Fruit fly (Drosophila melanogaster) whole organism, adult: ENCODE measurements around the gene otu.

Source experiments
- CG11617 ChIP-seq: fragments of 200-800 bp; sonication (Bioruptor generic); optimal IDR thresholded peaks from 2 replicates; lab custom pipeline; 2017; ENCODE audit warnings: mild to moderate bottlenecking, missing biosample characterization, missing genetic modification reagents, missing genetic modification characterization
- CG12768 ChIP-seq: fragments of 200-800 bp; sonication (Bioruptor generic); optimal IDR thresholded peaks from 2 replicates; lab custom pipeline; 2017; ENCODE audit warnings: missing biosample characterization, missing genetic modification characterization, mild to moderate bottlenecking, moderate library complexity, missing genetic modification reagents
- CG14711 ChIP-seq: fragments of 200-800 bp; sonication (Bioruptor generic); optimal IDR thresholded peaks from 2 replicates; lab custom pipeline; 2018; ENCODE audit warnings: missing biosample characterization, mild to moderate bottlenecking, missing genetic modification characterization, moderate library complexity
- CG1620 ChIP-seq: fragments of 200-800 bp; sonication (Bioruptor generic); optimal IDR thresholded peaks from 2 replicates; lab custom pipeline; 2016; ENCODE audit warnings: missing biosample characterization, missing genetic modification characterization
- CG33017 ChIP-seq: fragments of 200-800 bp; sonication (Bioruptor generic); optimal IDR thresholded peaks from 2 replicates; lab custom pipeline; 2018; ENCODE audit warnings: missing biosample characterization, mild to moderate bottlenecking, missing genetic modification characterization, moderate library complexity
- CG5204 ChIP-seq: fragments of 200-800 bp; sonication (Bioruptor generic); optimal IDR thresholded peaks from 2 replicates; lab custom pipeline; 2016; ENCODE audit warnings: missing biosample characterization, missing genetic modification characterization
- CG7045 ChIP-seq: fragments of 200-800 bp; sonication (Bioruptor generic); optimal IDR thresholded peaks from 2 replicates; lab custom pipeline; 2017; ENCODE audit warnings: missing biosample characterization, mild to moderate bottlenecking, missing genetic modification characterization
- CG7101 ChIP-seq: fragments of 200-800 bp; sonication (Bioruptor generic); optimal IDR thresholded peaks from 2 replicates; lab custom pipeline; 2018; ENCODE audit warnings: missing biosample characterization, mild to moderate bottlenecking, missing genetic modification characterization, moderate library complexity
- Clk ChIP-seq: fragments of 200-800 bp; sonication (Bioruptor generic); optimal IDR thresholded peaks from 2 replicates; lab custom pipeline; 2017; ENCODE audit warnings: missing biosample characterization, missing genetic modification characterization
- Crg-1 ChIP-seq: fragments of 200-800 bp; sonication (Bioruptor generic); optimal IDR thresholded peaks from 2 replicates; lab custom pipeline; 2016; ENCODE audit warnings: missing biosample characterization, missing genetic modification characterization
- Hr96 ChIP-seq: fragments of 200-800 bp; sonication (Bioruptor generic); optimal IDR thresholded peaks from 2 replicates; lab custom pipeline; 2016; ENCODE audit warnings: missing biosample characterization, missing genetic modification characterization
- Mnt ChIP-seq: fragments of 200-800 bp; sonication (Bioruptor generic); optimal IDR thresholded peaks from 2 replicates; lab custom pipeline; 2016; ENCODE audit warnings: missing biosample characterization, mild to moderate bottlenecking, missing genetic modification characterization
- bab1 ChIP-seq: fragments of 200-800 bp; sonication (Bioruptor generic); optimal IDR thresholded peaks from 3 replicates; lab custom pipeline; 2019; ENCODE audit warnings: missing biosample characterization, mild to moderate bottlenecking, missing genetic modification characterization, moderate library complexity
- cic ChIP-seq: fragments of 200-800 bp; sonication (Bioruptor generic); optimal IDR thresholded peaks from 2 replicates; lab custom pipeline; 2017; ENCODE audit warnings: missing biosample characterization, mild to moderate bottlenecking, missing genetic modification characterization, moderate library complexity
- cnc ChIP-seq, 2 experiments: fragments of >200 bp; optimal IDR thresholded peaks; 2 replicates each; lab custom pipeline; 2017
- kay ChIP-seq: fragments of 200-800 bp; sonication (Bioruptor generic); peaks from one replicate; lab custom pipeline; 2016; ENCODE audit warnings: missing biosample characterization, missing genetic modification characterization, borderline replicate concordance
- ovo ChIP-seq: fragments of 200-800 bp; sonication (Bioruptor generic); optimal IDR thresholded peaks from 2 replicates; lab custom pipeline; 2016; ENCODE audit warnings: missing biosample characterization, missing genetic modification characterization
- pad ChIP-seq: fragments of 200-800 bp; sonication (Bioruptor generic); optimal IDR thresholded peaks from 3 replicates; lab custom pipeline; 2017; ENCODE audit warnings: missing biosample characterization, missing genetic modification characterization, mild to moderate bottlenecking, moderate library complexity, missing genetic modification reagents
- tj ChIP-seq: fragments of 200-800 bp; sonication (Bioruptor generic); optimal IDR thresholded peaks from 3 replicates; lab custom pipeline; 2017; ENCODE audit warnings: missing biosample characterization, mild to moderate bottlenecking, missing genetic modification characterization, moderate library complexity
- toe ChIP-seq: fragments of 200-800 bp; sonication (Bioruptor generic); optimal IDR thresholded peaks from 2 replicates; lab custom pipeline; 2016; ENCODE audit warnings: missing biosample characterization, missing genetic modification characterization

Gene otu

dm6 chrX:8475657-8476056 lies 13.7 kb downstream of the otu start:
- TF ChIP-seq CG1620 (GFP tag; lab: Kevin White, UChicago) (no peak), tj (GFP tag; lab: Kevin White, UChicago) (peak; percentile 93), Clk (GFP tag; lab: Kevin White, UChicago) (no peak), ovo (GFP tag; lab: Kevin White, UChicago) (no peak)

- TF ChIP-seq tj (GFP tag; lab: Kevin White, UChicago) (peak; percentile 35), CG14711 (peak; percentile 35), bab1 (peak; percentile 99), CG33017 (tag; lab: Kevin White, UChicago) (no peak), CG7045 (GFP tag; lab: Kevin White, UChicago) (no peak), CG11617 (GFP tag; lab: Kevin White, UChicago) (no peak), CG7101 (tag; lab: Kevin White, UChicago) (no peak), CG1620 (GFP tag; lab: Kevin White, UChicago) (peak; percentile 50), Crg-1 (GFP tag; lab: Kevin White, UChicago) (peak; percentile 56)
Observed at dm6 chrX:8473339-8473887, 15.9 kb downstream of the otu start, which contains the start of gene Cp7Fb. TSS of gene Cp7Fb (plus strand) at chrX:8473837.

- peak; percentile 4 for TF ChIP-seq CG1620 (GFP tag; lab: Kevin White, UChicago)
- TF ChIP-seq Clk (GFP tag; lab: Kevin White, UChicago), result no peak
- peak; percentile 20 for TF ChIP-seq bab1
Observed at dm6 chrX:8470588-8470987, 18.7 kb downstream of the otu start, which contains the start of gene Cp7Fa. TSS of gene Cp7Fa (plus strand) at chrX:8470888.

dm6 chrX:8469606-8470005 lies 19.7 kb downstream of the otu start:
- no peak for TF ChIP-seq CG7101 (tag; lab: Kevin White, UChicago)
- TF ChIP-seq toe (GFP tag; lab: Kevin White, UChicago), result no peak
- TF ChIP-seq kay (GFP tag; lab: Kevin White, UChicago), result peak; percentile 67
- TF ChIP-seq ovo (GFP tag; lab: Kevin White, UChicago), result no peak

dm6 chrX:8468962-8469459 lies 20.3 kb downstream of the otu start, which contains the start of gene CG12116:
TSS of gene CG12116 (minus strand) at chrX:8469012.
- TF ChIP-seq CG5204 (GFP tag; lab: Kevin White, UChicago) (no peak), Mnt (GFP tag; lab: Kevin White, UChicago) (no peak), tj (GFP tag; lab: Kevin White, UChicago) (no peak), CG14711 (no peak)

dm6 chrX:8466729-8467215 lies 22.6 kb downstream of the otu start:
- TF ChIP-seq CG7045 (GFP tag; lab: Kevin White, UChicago) (no peak), Crg-1 (GFP tag; lab: Kevin White, UChicago) (no peak), CG5204 (GFP tag; lab: Kevin White, UChicago) (no peak), Mnt (GFP tag; lab: Kevin White, UChicago) (no peak), pad (GFP tag; lab: Kevin White, UChicago) (no peak), bab1 (peak; percentile 32), CG14711 (no peak)

dm6 chrX:8464378-8465036 lies 24.8 kb downstream of the otu start, which contains the start of gene Sptr:
TSS of gene Sptr (minus strand) at chrX:8464438.
- peak; percentile 87 for TF ChIP-seq CG5204 (GFP tag; lab: Kevin White, UChicago)
- peak; percentile 90 for TF ChIP-seq toe (GFP tag; lab: Kevin White, UChicago)
- peak; percentile 72 for TF ChIP-seq Clk (GFP tag; lab: Kevin White, UChicago)
- peak; percentile 92 for TF ChIP-seq tj (GFP tag; lab: Kevin White, UChicago)
- peak; percentile 99 for TF ChIP-seq ovo (GFP tag; lab: Kevin White, UChicago)
- peak; percentile 92 for TF ChIP-seq pad (GFP tag; lab: Kevin White, UChicago)
- TF ChIP-seq Mnt (GFP tag; lab: Kevin White, UChicago), result peak; percentile 92
- TF ChIP-seq CG12768 (GFP tag; lab: Kevin White, UChicago), result peak; percentile 92
- peak; percentile 97 for TF ChIP-seq CG14711
- TF ChIP-seq CG1620 (GFP tag; lab: Kevin White, UChicago), result peak; percentile 100
- peak; percentile 91 for TF ChIP-seq CG7045 (GFP tag; lab: Kevin White, UChicago)
- peak; percentile 99 for TF ChIP-seq Crg-1 (GFP tag; lab: Kevin White, UChicago)
- peak; percentile 100 for TF ChIP-seq CG11617 (GFP tag; lab: Kevin White, UChicago)
- TF ChIP-seq Hr96 (GFP tag; lab: Kevin White, UChicago), result peak; percentile 96
- peak; percentile 97 for TF ChIP-seq kay (GFP tag; lab: Kevin White, UChicago)
- peak; percentile 94 for TF ChIP-seq CG33017 (tag; lab: Kevin White, UChicago)
- no peak for TF ChIP-seq cnc (optimal IDR thresholded peaks at IDR 0.05; lab: Kevin White, UChicago)
- peak; percentile 82 for TF ChIP-seq cic (GFP tag; lab: Kevin White, UChicago)
- TF ChIP-seq CG7101 (tag; lab: Kevin White, UChicago), result peak; percentile 99
- TF ChIP-seq bab1, result peak; percentile 100
